Fruit fly (Drosophila melanogaster): ENCODE measurements around the gene Pgant5.

DNA sequence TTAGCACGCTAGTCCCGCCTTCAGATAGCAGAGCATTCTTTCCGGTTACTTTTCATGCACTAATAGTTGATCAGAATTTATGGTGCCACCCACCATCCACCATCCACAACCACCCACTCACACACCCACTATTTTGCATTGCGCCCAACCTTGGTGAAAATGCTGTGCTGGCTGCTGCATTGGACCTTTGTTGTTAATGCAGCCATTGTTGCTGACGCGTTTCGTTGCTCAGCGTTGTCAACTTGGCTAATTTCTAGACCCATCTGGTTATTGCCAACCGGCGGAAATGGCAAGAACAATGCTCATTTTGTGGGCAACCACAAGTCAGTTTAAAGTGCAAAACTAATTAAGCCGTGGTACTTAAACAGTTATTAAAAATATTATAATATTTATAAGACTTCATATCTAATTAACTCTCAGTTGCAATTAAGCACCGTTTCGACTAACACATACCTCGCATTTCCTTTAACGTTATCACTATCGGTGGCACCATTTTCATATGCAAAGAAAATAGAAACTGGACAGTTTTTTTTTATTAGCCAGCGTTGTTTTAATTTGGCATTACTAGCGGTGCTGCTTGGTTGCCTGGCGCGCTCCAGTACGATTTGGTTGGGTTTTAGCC, 4.6 kb downstream of the Pgant5 start:
- no peak for TF ChIP-seq usp (GFP tag; optimal IDR thresholded peaks at IDR 0.05)
- no peak for TF ChIP-seq psq (optimal IDR thresholded peaks at IDR 0.05)
- no peak for TF ChIP-seq Dll (optimal IDR thresholded peaks at IDR 0.05)

All from whole organism.